Fruit fly (Drosophila melanogaster) whole organism, adult: ENCODE data around the gene Bx.

ENCODE experiments used
- CG11617 ChIP-seq: fragments of 200-800 bp; sonication (Bioruptor generic); optimal IDR thresholded peaks from 2 replicates; lab custom pipeline; 2017; ENCODE audit warnings: mild to moderate bottlenecking, missing biosample characterization, missing genetic modification reagents, missing genetic modification characterization
- CG12768 ChIP-seq: fragments of 200-800 bp; sonication (Bioruptor generic); optimal IDR thresholded peaks from 2 replicates; lab custom pipeline; 2017; ENCODE audit warnings: missing biosample characterization, missing genetic modification characterization, mild to moderate bottlenecking, moderate library complexity, missing genetic modification reagents
- CG14711 ChIP-seq: fragments of 200-800 bp; sonication (Bioruptor generic); optimal IDR thresholded peaks from 2 replicates; lab custom pipeline; 2018; ENCODE audit warnings: missing biosample characterization, mild to moderate bottlenecking, missing genetic modification characterization, moderate library complexity
- CG33017 ChIP-seq: fragments of 200-800 bp; sonication (Bioruptor generic); optimal IDR thresholded peaks from 2 replicates; lab custom pipeline; 2018; ENCODE audit warnings: missing biosample characterization, mild to moderate bottlenecking, missing genetic modification characterization, moderate library complexity
- CG5204 ChIP-seq: fragments of 200-800 bp; sonication (Bioruptor generic); optimal IDR thresholded peaks from 2 replicates; lab custom pipeline; 2016; ENCODE audit warnings: missing biosample characterization, missing genetic modification characterization
- Clk ChIP-seq: fragments of 200-800 bp; sonication (Bioruptor generic); optimal IDR thresholded peaks from 2 replicates; lab custom pipeline; 2017; ENCODE audit warnings: missing biosample characterization, missing genetic modification characterization
- Crg-1 ChIP-seq: fragments of 200-800 bp; sonication (Bioruptor generic); optimal IDR thresholded peaks from 2 replicates; lab custom pipeline; 2016; ENCODE audit warnings: missing biosample characterization, missing genetic modification characterization
- Hr96 ChIP-seq: fragments of 200-800 bp; sonication (Bioruptor generic); optimal IDR thresholded peaks from 2 replicates; lab custom pipeline; 2016; ENCODE audit warnings: missing biosample characterization, missing genetic modification characterization
- Mnt ChIP-seq: fragments of 200-800 bp; sonication (Bioruptor generic); optimal IDR thresholded peaks from 2 replicates; lab custom pipeline; 2016; ENCODE audit warnings: missing biosample characterization, mild to moderate bottlenecking, missing genetic modification characterization
- cnc ChIP-seq, 2 experiments: fragments of >200 bp; optimal IDR thresholded peaks; 2 replicates each; lab custom pipeline; 2017
- kay ChIP-seq: fragments of 200-800 bp; sonication (Bioruptor generic); peaks from one replicate; lab custom pipeline; 2016; ENCODE audit warnings: missing biosample characterization, missing genetic modification characterization, borderline replicate concordance
- ovo ChIP-seq: fragments of 200-800 bp; sonication (Bioruptor generic); optimal IDR thresholded peaks from 2 replicates; lab custom pipeline; 2016; ENCODE audit warnings: missing biosample characterization, missing genetic modification characterization
- tj ChIP-seq: fragments of 200-800 bp; sonication (Bioruptor generic); optimal IDR thresholded peaks from 3 replicates; lab custom pipeline; 2017; ENCODE audit warnings: missing biosample characterization, mild to moderate bottlenecking, missing genetic modification characterization, moderate library complexity

- TF ChIP-seq CG5204 (GFP tag; lab: Kevin White, UChicago) (no peak), kay (no peak), Mnt (GFP tag; lab: Kevin White, UChicago) (no peak), Clk (GFP tag; lab: Kevin White, UChicago) (no peak), cnc (optimal IDR thresholded peaks at IDR 0.05; lab: Kevin White, UChicago) (no peak), Hr96 (GFP tag; lab: Kevin White, UChicago) (no peak), ovo (GFP tag; lab: Kevin White, UChicago) (no peak), CG33017 (tag; lab: Kevin White, UChicago) (no peak), CG11617 (GFP tag; lab: Kevin White, UChicago) (no peak), CG14711 (no peak), CG12768 (GFP tag; lab: Kevin White, UChicago) (no peak), Crg-1 (GFP tag; lab: Kevin White, UChicago) (no peak), tj (no peak)
These were observed 7.3 kb downstream of the Bx start, which contains the start of gene CG6481 for dm6 chrX:18522395-18523104.
